Fruit fly (Drosophila melanogaster): Measurements from ENCODE around the gene CG13059.

CG13059 gene

DNA sequence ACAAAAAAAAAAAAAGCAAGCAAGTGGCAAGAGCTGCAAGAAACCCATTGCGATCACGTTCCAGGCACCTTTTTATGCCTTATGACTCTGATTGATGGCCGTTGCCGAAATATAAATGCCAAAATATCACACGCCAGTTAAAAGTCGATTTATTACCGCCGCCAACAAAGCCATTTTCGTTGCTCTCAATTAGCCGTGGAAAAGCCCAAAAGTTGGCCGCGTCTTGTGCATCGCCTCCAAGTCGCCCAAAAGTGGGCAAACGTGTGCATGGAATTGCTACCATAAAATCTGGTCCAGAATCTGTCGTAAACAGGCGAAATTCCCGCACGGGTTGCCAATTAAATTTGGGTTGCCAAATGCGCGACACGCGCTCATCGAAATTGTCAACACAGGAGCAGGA lies 31.8 kb upstream of the CG13059 start:
- TF ChIP-seq tj (GFP tag; optimal IDR thresholded peaks at IDR 0.05) = no peak
- TF ChIP-seq CG33017 (tag; optimal IDR thresholded peaks at IDR 0.05) = no peak
- no peak for TF ChIP-seq pad (GFP tag; optimal IDR thresholded peaks at IDR 0.05)
- TF ChIP-seq CG7045 (GFP tag; optimal IDR thresholded peaks at IDR 0.05) = no peak
- no peak for TF ChIP-seq Clk (GFP tag; optimal IDR thresholded peaks at IDR 0.05)
- no peak for TF ChIP-seq CG7101 (tag; optimal IDR thresholded peaks at IDR 0.05)
- no peak for TF ChIP-seq cic (GFP tag; optimal IDR thresholded peaks at IDR 0.05)
- TF ChIP-seq toe (GFP tag; optimal IDR thresholded peaks at IDR 0.05) = no peak
- TF ChIP-seq Hr96 (GFP tag; optimal IDR thresholded peaks at IDR 0.05) = no peak
- no peak for TF ChIP-seq bab1 (GFP tag; optimal IDR thresholded peaks at IDR 0.05)
- TF ChIP-seq Crg-1 (GFP tag; optimal IDR thresholded peaks at IDR 0.05) = no peak
- TF ChIP-seq ovo (GFP tag; optimal IDR thresholded peaks at IDR 0.05) = no peak
- TF ChIP-seq cnc (optimal IDR thresholded peaks at IDR 0.05) = no peak
- no peak for TF ChIP-seq Mnt (GFP tag; optimal IDR thresholded peaks at IDR 0.05)
- no peak for TF ChIP-seq CG12768 (GFP tag; optimal IDR thresholded peaks at IDR 0.05)
- no peak for TF ChIP-seq CG1620 (GFP tag; optimal IDR thresholded peaks at IDR 0.05)
- TF ChIP-seq CG14711 (tag; optimal IDR thresholded peaks at IDR 0.05) = no peak
- no peak for TF ChIP-seq CG5204 (GFP tag; optimal IDR thresholded peaks at IDR 0.05)

DNA sequence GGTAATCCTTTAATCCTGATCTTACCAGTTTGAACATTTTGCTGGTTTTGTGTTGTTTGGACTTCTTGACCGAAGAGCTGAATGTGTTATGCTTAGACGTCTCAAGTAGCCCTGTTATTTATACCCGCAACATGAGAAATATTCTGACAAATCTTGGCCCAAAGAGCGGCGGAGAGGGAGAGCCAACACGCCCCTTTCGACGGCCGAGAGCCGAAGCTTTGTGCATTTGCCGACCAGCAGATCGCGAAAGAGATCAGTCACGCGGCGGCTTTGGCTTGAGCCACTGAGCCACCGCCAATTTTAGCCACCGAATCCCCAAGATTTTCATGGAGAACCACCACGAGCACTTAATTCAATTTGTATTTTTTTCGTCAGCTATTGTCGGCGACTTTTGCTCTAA lies 28.0 kb upstream of the CG13059 start, which contains the start of gene CG4962:
CG4962 (minus strand) TSS at position 101 of the 400 bp plus-strand sequence.
- TF ChIP-seq CG33017 (tag; optimal IDR thresholded peaks at IDR 0.05) (no peak), CG11617 (GFP tag; optimal IDR thresholded peaks at IDR 0.05) (no peak), CG5204 (GFP tag; optimal IDR thresholded peaks at IDR 0.05) (no peak), CG7045 (GFP tag; optimal IDR thresholded peaks at IDR 0.05) (no peak), ovo (GFP tag; optimal IDR thresholded peaks at IDR 0.05) (no peak), cic (GFP tag; optimal IDR thresholded peaks at IDR 0.05) (no peak), kay (GFP tag; ENCODE audit: borderline replicate concordance) (no peak), CG14711 (tag; optimal IDR thresholded peaks at IDR 0.05) (no peak), cnc (optimal IDR thresholded peaks at IDR 0.05) (no peak), Hr96 (GFP tag; optimal IDR thresholded peaks at IDR 0.05) (no peak), CG12768 (GFP tag; optimal IDR thresholded peaks at IDR 0.05) (no peak), bab1 (GFP tag; optimal IDR thresholded peaks at IDR 0.05) (no peak), Clk (GFP tag; optimal IDR thresholded peaks at IDR 0.05) (no peak), CG1620 (GFP tag; optimal IDR thresholded peaks at IDR 0.05) (no peak), pad (GFP tag; optimal IDR thresholded peaks at IDR 0.05) (no peak), Crg-1 (GFP tag; optimal IDR thresholded peaks at IDR 0.05) (no peak), toe (GFP tag; optimal IDR thresholded peaks at IDR 0.05) (no peak), tj (GFP tag; optimal IDR thresholded peaks at IDR 0.05) (no peak)

DNA sequence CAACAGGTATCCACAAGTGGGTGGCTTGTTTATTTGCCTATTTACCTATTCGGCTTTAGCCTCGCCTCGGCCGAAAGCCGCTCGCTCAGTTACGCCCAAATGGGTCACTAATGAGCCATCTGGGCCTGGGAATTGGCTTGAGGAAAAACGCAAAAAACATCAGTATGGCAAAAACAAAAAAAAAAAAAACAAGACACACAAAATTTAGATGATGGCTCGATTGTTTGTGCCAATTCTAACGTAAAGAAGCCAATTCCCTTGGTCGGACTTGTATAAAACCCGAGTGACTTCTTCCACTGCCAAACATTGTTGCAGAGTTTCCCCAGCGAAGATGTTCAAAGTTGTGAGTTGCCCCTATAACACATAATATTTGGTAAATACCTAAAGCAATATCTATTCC lies 22.3 kb upstream of the CG13059 start, which contains the start of gene CG4982:
CG4982 (plus strand) TSS at position 301 of the 400 bp plus-strand sequence.
- TF ChIP-seq bab1 (GFP tag; optimal IDR thresholded peaks at IDR 0.05) = no peak
- no peak for TF ChIP-seq pad (GFP tag; optimal IDR thresholded peaks at IDR 0.05)
- TF ChIP-seq CG14711 (tag; optimal IDR thresholded peaks at IDR 0.05) = no peak
- no peak for TF ChIP-seq CG7101 (tag; optimal IDR thresholded peaks at IDR 0.05)

- no peak for TF ChIP-seq tj (GFP tag; optimal IDR thresholded peaks at IDR 0.05)
- no peak for TF ChIP-seq CG12768 (GFP tag; optimal IDR thresholded peaks at IDR 0.05)
- no peak for TF ChIP-seq ovo (GFP tag; optimal IDR thresholded peaks at IDR 0.05)
- no peak for TF ChIP-seq CG33017 (tag; optimal IDR thresholded peaks at IDR 0.05)
- TF ChIP-seq cic (GFP tag; optimal IDR thresholded peaks at IDR 0.05) = no peak
- no peak for TF ChIP-seq CG7045 (GFP tag; optimal IDR thresholded peaks at IDR 0.05)
- no peak for TF ChIP-seq toe (GFP tag; optimal IDR thresholded peaks at IDR 0.05)
- no peak for TF ChIP-seq bab1 (GFP tag; optimal IDR thresholded peaks at IDR 0.05)
- TF ChIP-seq CG1620 (GFP tag; optimal IDR thresholded peaks at IDR 0.05) = no peak
- TF ChIP-seq CG7101 (tag; optimal IDR thresholded peaks at IDR 0.05) = no peak
- TF ChIP-seq Mnt (GFP tag; optimal IDR thresholded peaks at IDR 0.05) = no peak
- TF ChIP-seq Crg-1 (GFP tag; optimal IDR thresholded peaks at IDR 0.05) = no peak
Measured at dm6 chr3L:16303078-16303477, 20.4 kb upstream of the CG13059 start, which contains the start of gene CG13044. Gene CG13044 (minus strand): TSS chr3L:16303178.

DNA sequence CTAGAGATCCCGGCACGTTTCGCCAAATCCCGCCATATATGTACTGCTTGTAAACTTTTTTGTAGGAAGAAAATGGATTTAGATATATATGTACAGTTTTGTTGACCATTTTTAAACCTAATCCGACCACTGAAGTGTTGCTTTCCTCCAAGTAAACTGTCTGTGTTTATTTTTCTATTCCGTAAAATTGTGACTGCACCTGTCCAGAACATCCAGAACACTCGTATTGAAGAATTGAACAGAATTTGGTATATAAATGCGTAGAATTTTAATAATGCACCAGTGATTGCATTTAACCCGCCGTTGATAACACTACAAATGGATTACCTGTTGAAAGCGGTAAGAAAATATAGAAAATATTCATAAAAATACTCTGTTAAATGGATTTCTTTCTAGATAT lies 19.5 kb upstream of the CG13059 start, which contains the start of gene CG43249:
CG43249 (plus strand) TSS at position 301 of the 400 bp plus-strand sequence.
- TF ChIP-seq bab1 (GFP tag; optimal IDR thresholded peaks at IDR 0.05) (no peak), CG1620 (GFP tag; optimal IDR thresholded peaks at IDR 0.05) (no peak), toe (GFP tag; optimal IDR thresholded peaks at IDR 0.05) (no peak), CG5204 (GFP tag; optimal IDR thresholded peaks at IDR 0.05) (no peak)

- no peak for TF ChIP-seq CG1620 (GFP tag; optimal IDR thresholded peaks at IDR 0.05)
- TF ChIP-seq CG11617 (GFP tag; optimal IDR thresholded peaks at IDR 0.05) = no peak
Measured at dm6 chr3L:16305820-16306650, 17.4 kb upstream of the CG13059 start, which contains the start of the genes CG13043 and CG13063. Gene CG13043 (minus strand): TSS chr3L:16305870. Gene CG13063 (plus strand): TSS chr3L:16306600.

- TF ChIP-seq CG1620 (GFP tag; optimal IDR thresholded peaks at IDR 0.05) (no peak), pad (GFP tag; optimal IDR thresholded peaks at IDR 0.05) (no peak), CG7045 (GFP tag; optimal IDR thresholded peaks at IDR 0.05) (no peak), CG12768 (GFP tag; optimal IDR thresholded peaks at IDR 0.05) (no peak), kay (GFP tag; ENCODE audit: borderline replicate concordance) (no peak), Clk (GFP tag; optimal IDR thresholded peaks at IDR 0.05) (no peak), Hr96 (GFP tag; optimal IDR thresholded peaks at IDR 0.05) (no peak), cic (GFP tag; optimal IDR thresholded peaks at IDR 0.05) (no peak), CG7101 (tag; optimal IDR thresholded peaks at IDR 0.05) (no peak), tj (GFP tag; optimal IDR thresholded peaks at IDR 0.05) (no peak), toe (GFP tag; optimal IDR thresholded peaks at IDR 0.05) (no peak), ovo (GFP tag; optimal IDR thresholded peaks at IDR 0.05) (no peak), CG5204 (GFP tag; optimal IDR thresholded peaks at IDR 0.05) (no peak), CG14711 (tag; optimal IDR thresholded peaks at IDR 0.05) (no peak)
Measured at dm6 chr3L:16308380-16308779, 15.1 kb upstream of the CG13059 start, which contains the start of gene CG13042. Gene CG13042 (minus strand): TSS chr3L:16308480.
